Worm (Caenorhabditis elegans) whole organism, early embryonic: Measurements from ENCODE around the gene ZK792.12.

ENCODE experiments used
- B0310.2 ChIP-seq: sonication (generic microtip); optimal IDR thresholded peaks from 2 replicates; lab custom pipeline; 2016; ENCODE audit warnings: mild to moderate bottlenecking, missing genetic modification characterization, missing compliant biosample characterization
- F13C5.2 ChIP-seq: sonication (generic microtip); optimal IDR thresholded peaks from 2 replicates; lab custom pipeline; 2017; ENCODE audit warnings: mild to moderate bottlenecking, missing genetic modification characterization, inconsistent platforms, missing compliant biosample characterization
- aly-1 ChIP-seq: sonication (generic microtip); optimal IDR thresholded peaks from 2 replicates; lab custom pipeline; 2016; ENCODE audit warnings: missing genetic modification characterization, missing compliant biosample characterization
- ama-1 ChIP-seq: fragments of 150-350 bp; optimal IDR thresholded peaks from 2 replicates; lab custom pipeline; 2014
- ceh-13 ChIP-seq: fragments of 200-800 bp; sonication (Bioruptor generic); optimal IDR thresholded peaks from 2 replicates; lab custom pipeline; 2018; ENCODE audit warnings: mild to moderate bottlenecking, missing genetic modification characterization, missing compliant biosample characterization
- ceh-36 ChIP-seq: sonication (generic microtip); optimal IDR thresholded peaks from 2 replicates; lab custom pipeline; 2016; ENCODE audit warnings: missing genetic modification characterization, inconsistent platforms, missing compliant biosample characterization
- ets-7 ChIP-seq: sonication (generic microtip); optimal IDR thresholded peaks from 2 replicates; lab custom pipeline; 2016; ENCODE audit warnings: missing genotype, missing genetic modification characterization, missing compliant biosample characterization
- flt-1 ChIP-seq: fragments of 200-800 bp; sonication (Bioruptor generic); IDR thresholded peaks from 2 replicates; pipeline ENCODE4 v1.3.6; 2022; ENCODE audit warnings: missing genetic modification characterization, missing compliant biosample characterization
- hmbx-1 ChIP-seq: sonication (generic microtip); optimal IDR thresholded peaks from 2 replicates; lab custom pipeline; 2016; ENCODE audit warnings: mild to moderate bottlenecking, missing genetic modification characterization, missing compliant biosample characterization
- hmg-4 ChIP-seq: fragments of 200-800 bp; sonication (Bioruptor generic); optimal IDR thresholded peaks from 2 replicates; lab custom pipeline; 2018; ENCODE audit warnings: mild to moderate bottlenecking, missing genetic modification characterization, missing compliant biosample characterization
- hnd-1 ChIP-seq: sonication (generic microtip); optimal IDR thresholded peaks from 2 replicates; lab custom pipeline; 2016; ENCODE audit warnings: missing genetic modification characterization, missing compliant biosample characterization
- pes-1 ChIP-seq: fragments of 200-800 bp; sonication (Bioruptor generic); IDR thresholded peaks from 2 replicates; pipeline ENCODE4 v1.3.6; 2022; ENCODE audit warnings: missing genetic modification reagents, missing genetic modification characterization, missing compliant biosample characterization
- scrt-1 ChIP-seq: fragments of 200-800 bp; sonication (Bioruptor generic); IDR thresholded peaks from 2 replicates; pipeline ENCODE4 v1.3.6; 2022; ENCODE audit warnings: missing genetic modification characterization, missing compliant biosample characterization
- sea-1 ChIP-seq: fragments of 200-800 bp; sonication (Bioruptor generic); conservative IDR thresholded peaks from 2 replicates; pipeline ENCODE4 v1.3.6; 2022; ENCODE audit warnings: missing genetic modification characterization, missing compliant biosample characterization
- tbx-11 ChIP-seq: fragments of 200-800 bp; sonication (Bioruptor generic); IDR thresholded peaks from 2 replicates; pipeline ENCODE4 v1.3.6; 2022; ENCODE audit warnings: missing genetic modification characterization, missing compliant biosample characterization
- tbx-37 ChIP-seq: fragments of 200-800 bp; sonication (Bioruptor generic); conservative IDR thresholded peaks from 2 replicates; pipeline ENCODE4 v1.3.6; 2022; ENCODE audit warnings: missing genetic modification reagents, missing genetic modification characterization, missing compliant biosample characterization
- tra-4 ChIP-seq: sonication (generic microtip); optimal IDR thresholded peaks from 2 replicates; lab custom pipeline; 2017; ENCODE audit warnings: missing genetic modification characterization, missing compliant biosample characterization

Gene ZK792.12

DNA sequence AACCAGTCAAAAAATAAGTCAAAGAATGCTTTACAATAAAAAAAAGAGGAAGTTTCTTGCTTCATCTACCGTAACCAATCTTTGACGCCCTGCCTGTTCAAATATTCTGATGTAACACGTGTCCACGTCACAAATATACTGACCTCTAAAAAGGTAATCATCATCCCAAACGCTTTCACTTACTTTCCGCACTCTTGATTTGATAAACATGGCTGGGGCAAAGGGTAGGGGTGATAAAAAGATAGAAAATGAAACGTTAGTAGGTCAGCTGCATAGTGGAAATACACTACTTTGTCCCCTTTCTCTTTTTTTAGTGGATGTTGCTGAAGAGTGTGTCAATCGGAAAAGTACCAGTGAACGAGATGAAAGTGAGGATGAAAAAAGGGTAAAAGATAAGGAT lies 6.5 kb downstream of the ZK792.12 start:
- TF ChIP-seq ceh-13 (GFP tag; lab: Kevin White, UChicago) (no peak), ceh-36 (tag; lab: Kevin White, UChicago) (no peak), tbx-11 (GFP tag; lab: Robert Waterston, UW) (no peak), hnd-1 (tag; lab: Kevin White, UChicago) (no peak), tra-4 (tag; lab: Kevin White, UChicago) (no peak)

DNA sequence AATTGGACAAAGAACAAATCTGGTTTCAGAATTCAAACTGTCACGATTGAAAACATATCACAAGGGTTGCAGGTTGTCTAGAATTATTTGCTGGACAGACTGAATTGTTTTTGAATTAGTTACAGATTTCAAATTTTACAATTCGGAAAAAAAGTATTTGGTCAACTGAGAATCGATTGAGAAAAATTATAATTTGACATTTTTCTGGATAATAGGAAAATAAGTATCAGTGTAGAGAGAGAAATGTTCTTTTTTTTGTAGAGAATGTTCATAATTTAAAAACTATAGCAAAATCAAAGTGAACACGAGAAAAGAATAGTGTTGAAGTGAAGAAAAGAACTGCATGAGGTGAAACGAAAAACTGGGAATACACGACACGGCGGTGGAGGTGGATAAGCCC lies 7.2 kb downstream of the ZK792.12 start, which contains the start of gene dpy-20:
Gene dpy-20 (minus strand): TSS at position 101 of the 400 bp plus-strand sequence.
- TF ChIP-seq scrt-1 (GFP tag; lab: Robert Waterston, UW) (no peak), tbx-11 (GFP tag; lab: Robert Waterston, UW) (no peak), F13C5.2 (no peak), B0310.2 (tag; lab: Kevin White, UChicago) (no peak), hmg-4 (no peak), ets-7 (no peak), aly-1 (tag; lab: Kevin White, UChicago) (no peak), tra-4 (tag; lab: Kevin White, UChicago) (no peak), sea-1 (GFP tag; lab: Robert Waterston, UW) (no peak), pes-1 (no peak), flt-1 (GFP tag; lab: Robert Waterston, UW) (no peak), ama-1 (lab: Kevin White, UChicago) (no peak), hmbx-1 (tag; lab: Kevin White, UChicago) (no peak), hnd-1 (tag; lab: Kevin White, UChicago) (no peak), ceh-13 (GFP tag; lab: Kevin White, UChicago) (no peak), tbx-37 (GFP tag; lab: Robert Waterston, UW) (no peak), ceh-36 (tag; lab: Kevin White, UChicago) (no peak)

DNA sequence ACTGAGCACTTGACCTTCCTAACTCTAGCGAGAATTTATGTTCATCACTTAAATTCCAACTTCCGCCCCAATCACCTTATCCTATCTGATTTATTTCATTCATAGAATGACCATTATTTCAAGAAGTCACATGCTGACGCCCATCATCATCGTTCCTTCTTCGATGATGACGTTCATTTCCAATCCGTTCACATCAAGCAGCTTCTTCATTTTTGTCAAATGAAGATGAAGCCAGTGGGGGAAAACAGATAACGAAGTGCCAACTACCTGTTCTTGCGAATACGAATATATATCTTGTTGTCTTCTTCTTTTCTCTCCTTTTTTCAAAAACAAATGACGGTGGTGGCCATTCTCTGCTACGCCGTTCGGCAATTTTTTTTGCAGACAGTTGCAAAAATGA lies 8.3 kb downstream of the ZK792.12 start:
- TF ChIP-seq hnd-1 (tag; lab: Kevin White, UChicago) (no peak), ama-1 (lab: Kevin White, UChicago) (no peak), tbx-37 (GFP tag; lab: Robert Waterston, UW) (no peak)

DNA sequence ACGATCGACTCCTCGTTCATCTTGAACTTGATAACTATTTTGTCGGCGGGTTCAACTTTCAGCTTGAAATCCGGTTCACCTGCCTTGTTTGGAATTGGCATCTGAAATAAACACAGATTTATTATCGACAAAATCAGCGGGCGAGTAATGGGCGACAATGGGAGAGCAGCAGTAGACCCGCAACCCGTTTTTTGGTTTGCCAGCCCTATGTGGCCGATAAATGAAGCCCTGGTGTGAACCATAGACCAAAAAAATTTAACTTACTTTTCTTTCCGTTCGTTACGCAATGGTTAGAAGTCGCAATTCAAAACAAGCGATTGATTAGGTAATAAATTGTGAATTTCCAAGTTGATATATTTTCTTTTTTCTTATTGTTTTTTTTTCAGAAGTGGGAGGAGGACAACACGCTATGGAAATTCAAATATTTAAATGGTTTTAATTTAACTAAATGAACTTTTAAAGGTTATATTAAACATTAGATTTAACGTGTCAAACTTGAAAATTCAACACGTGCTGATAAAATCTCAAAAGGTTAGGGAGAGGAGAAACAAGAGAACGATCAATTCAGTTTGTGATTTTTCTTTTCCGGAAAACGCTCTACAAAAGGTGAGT lies 10.2 kb downstream of the ZK792.12 start, which contains the start of the genes T22B3.3 and alg-3:
Gene T22B3.3 (minus strand): TSS at position 101 of the 612 bp plus-strand sequence.
Gene alg-3 (plus strand): TSS at position 562 of the 612 bp plus-strand sequence.
- no peak for TF ChIP-seq hmbx-1 (tag; lab: Kevin White, UChicago)

DNA sequence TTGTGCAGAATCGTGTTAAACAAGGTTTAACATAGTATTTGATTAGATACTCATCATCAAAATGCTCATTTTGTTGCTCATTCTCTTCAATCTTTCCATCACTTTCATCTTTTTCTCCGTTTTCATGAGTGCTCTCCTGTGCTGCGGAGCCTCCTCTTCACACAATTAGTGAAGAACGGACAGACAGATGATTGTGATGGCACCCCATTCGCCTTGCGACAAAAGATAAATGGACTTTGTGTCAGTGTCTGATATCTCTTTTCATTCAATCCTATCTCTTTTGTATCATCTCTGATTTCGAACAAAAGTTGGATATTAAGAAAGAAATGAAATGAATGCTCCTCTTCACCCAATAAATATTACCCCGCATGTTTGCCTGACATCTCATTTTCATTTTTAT lies 16.7 kb downstream of the ZK792.12 start:
- TF ChIP-seq tra-4 (tag; lab: Kevin White, UChicago) (no peak), ceh-36 (tag; lab: Kevin White, UChicago) (no peak), hnd-1 (tag; lab: Kevin White, UChicago) (no peak), pes-1 (no peak), hmg-4 (no peak), F13C5.2 (no peak), tbx-37 (GFP tag; lab: Robert Waterston, UW) (no peak), tbx-11 (GFP tag; lab: Robert Waterston, UW) (no peak), scrt-1 (GFP tag; lab: Robert Waterston, UW) (no peak), B0310.2 (tag; lab: Kevin White, UChicago) (no peak), ama-1 (lab: Kevin White, UChicago) (no peak), ets-7 (no peak), sea-1 (GFP tag; lab: Robert Waterston, UW) (no peak)

DNA sequence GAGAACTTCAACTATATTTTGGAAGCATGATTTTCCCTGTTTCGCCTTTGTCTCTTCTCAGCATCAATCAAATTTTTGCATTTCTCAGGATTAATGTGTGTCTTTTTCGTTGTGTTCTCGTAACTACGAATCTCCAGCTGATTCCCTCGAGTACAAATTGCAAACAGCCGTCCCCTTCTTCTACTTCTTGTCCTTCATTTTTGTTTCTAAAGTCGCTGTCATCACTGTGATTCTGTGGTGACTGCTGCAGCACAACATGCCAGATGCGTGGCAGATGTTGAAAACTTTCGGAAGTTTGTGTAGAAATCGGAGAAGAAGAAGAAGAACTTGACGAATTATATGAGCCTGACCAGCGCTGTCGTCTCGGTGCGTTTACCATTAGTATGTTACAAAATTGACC lies 19.7 kb downstream of the ZK792.12 start:
- no peak for TF ChIP-seq tbx-37 (GFP tag; lab: Robert Waterston, UW)
- TF ChIP-seq hnd-1 (tag; lab: Kevin White, UChicago): no peak

DNA sequence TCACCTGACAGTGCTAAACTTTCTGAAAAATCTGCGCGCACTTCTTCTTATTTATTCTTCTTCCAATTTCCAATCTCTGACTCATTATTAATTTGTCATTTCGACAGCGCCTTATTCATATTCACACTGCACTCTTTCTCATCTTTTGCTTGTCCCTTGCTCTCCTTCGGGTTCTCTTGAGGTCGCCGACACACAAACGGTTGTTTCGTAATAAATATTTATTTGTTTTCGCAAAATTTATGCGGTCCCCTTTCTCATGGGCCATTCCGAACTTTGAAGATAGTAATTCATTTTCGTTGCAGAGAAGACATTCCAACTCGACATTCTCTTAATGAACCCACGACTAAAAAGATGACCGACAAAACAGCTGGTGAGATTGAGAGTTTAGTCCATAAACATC lies 21.1 kb downstream of the ZK792.12 start, which contains the start of gene magi-1:
Gene magi-1 (plus strand): TSS at position 301 of the 400 bp plus-strand sequence.
- TF ChIP-seq hnd-1 (tag; lab: Kevin White, UChicago) (no peak), pes-1 (no peak), ceh-13 (GFP tag; lab: Kevin White, UChicago) (no peak), ceh-36 (tag; lab: Kevin White, UChicago) (no peak), tra-4 (tag; lab: Kevin White, UChicago) (no peak), flt-1 (GFP tag; lab: Robert Waterston, UW) (no peak), tbx-11 (GFP tag; lab: Robert Waterston, UW) (no peak), B0310.2 (tag; lab: Kevin White, UChicago) (no peak), aly-1 (tag; lab: Kevin White, UChicago) (no peak), tbx-37 (GFP tag; lab: Robert Waterston, UW) (no peak), ama-1 (lab: Kevin White, UChicago) (no peak), hmg-4 (no peak), scrt-1 (GFP tag; lab: Robert Waterston, UW) (no peak), sea-1 (GFP tag; lab: Robert Waterston, UW) (no peak), hmbx-1 (tag; lab: Kevin White, UChicago) (no peak), F13C5.2 (no peak), ets-7 (no peak)

DNA sequence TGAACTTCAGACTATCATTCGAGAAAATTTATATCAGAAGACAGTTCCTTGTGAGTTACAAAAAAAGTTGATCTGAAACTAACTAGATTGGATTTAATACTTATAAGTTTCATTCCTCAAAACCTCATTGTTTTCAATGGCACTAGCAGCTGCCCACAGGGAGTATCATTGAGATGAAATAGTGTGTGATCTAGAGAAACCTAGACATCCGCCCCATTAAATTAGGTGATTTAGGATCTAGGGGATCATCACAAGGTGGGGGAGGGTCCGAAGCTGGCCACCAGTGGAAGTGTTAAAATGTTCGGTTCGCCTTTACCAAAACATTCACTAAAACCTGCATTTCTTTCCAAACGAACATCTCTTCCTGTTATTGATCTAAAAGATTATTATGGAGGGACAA lies 22.8 kb downstream of the ZK792.12 start:
- no peak for TF ChIP-seq tbx-11 (GFP tag; lab: Robert Waterston, UW)
- no peak for TF ChIP-seq flt-1 (GFP tag; lab: Robert Waterston, UW)
- TF ChIP-seq scrt-1 (GFP tag; lab: Robert Waterston, UW): no peak
- TF ChIP-seq ets-7: no peak
- TF ChIP-seq aly-1 (tag; lab: Kevin White, UChicago): no peak
- no peak for TF ChIP-seq ceh-36 (tag; lab: Kevin White, UChicago)
- TF ChIP-seq hnd-1 (tag; lab: Kevin White, UChicago): no peak
- no peak for TF ChIP-seq ceh-13 (GFP tag; lab: Kevin White, UChicago)
- no peak for TF ChIP-seq ama-1 (lab: Kevin White, UChicago)
- no peak for TF ChIP-seq hmg-4
- TF ChIP-seq F13C5.2: no peak
- TF ChIP-seq hmbx-1 (tag; lab: Kevin White, UChicago): no peak
- no peak for TF ChIP-seq tra-4 (tag; lab: Kevin White, UChicago)
- no peak for TF ChIP-seq B0310.2 (tag; lab: Kevin White, UChicago)
- no peak for TF ChIP-seq pes-1
- TF ChIP-seq tbx-37 (GFP tag; lab: Robert Waterston, UW): no peak
- TF ChIP-seq sea-1 (GFP tag; lab: Robert Waterston, UW): no peak
